Fruit fly (Drosophila melanogaster): ENCODE measurements around the gene nero.

The nero gene

dm6 chr3R:31709142-31709541 is 38.2 kb downstream of the nero start (continued):
- TF ChIP-seq ATbp (GFP tag; optimal IDR thresholded peaks at IDR 0.05) (peak; percentile 1), Xrp1 (GFP tag; IDR thresholded peaks at IDR 0.05) (peak; percentile 38; the same call in 1 of the 2 replicates), CG14050 (GFP tag; IDR thresholded peaks at IDR 0.05) (0 out of 3 replicates have a peak, but pooled peaks have one; percentile 37), rib (GFP tag; IDR thresholded peaks at IDR 0.05) (no peak), Mes4 (GFP tag; optimal IDR thresholded peaks at IDR 0.05) (peak; percentile 12), Lim3 (GFP tag; IDR thresholded peaks at IDR 0.05) (no peak), CG32772 (GFP tag; IDR thresholded peaks at IDR 0.05) (peak; percentile 38; the same call in 1 of the 2 replicates), D (optimal IDR thresholded peaks at IDR 0.05) (no peak), D (GFP tag; optimal IDR thresholded peaks at IDR 0.05) (peak; percentile 14), HHEX (GFP tag; optimal IDR thresholded peaks at IDR 0.05) (peak; percentile 36), gem (tag; optimal IDR thresholded peaks at IDR 0.05) (peak; percentile 39), sisA (GFP tag; IDR thresholded peaks at IDR 0.05) (peak; percentile 51; the same call in 1 of the 2 replicates), Optix (GFP tag; IDR thresholded peaks at IDR 0.05) (0 out of 3 replicates have a peak, but pooled peaks have one; percentile 20), CG1024 (GFP tag; IDR thresholded peaks at IDR 0.05) (peak; percentile 15; the same call in 1 of the 2 replicates), otp (GFP tag; IDR thresholded peaks at IDR 0.05) (0 out of 3 replicates have a peak, but pooled peaks have one; percentile 25), CG4730 (GFP tag; IDR thresholded peaks at IDR 0.05) (0 out of 2 replicates have a peak, but pooled peaks have one; percentile 4), lola (GFP tag; optimal IDR thresholded peaks at IDR 0.05) (no peak), GATAe (GFP tag; conservative IDR thresholded peaks at IDR 0.05) (no peak), dpn (GFP tag; optimal IDR thresholded peaks at IDR 0.05) (peak in 1 of 2 experiments; percentile 27), CG2678 (tag; optimal IDR thresholded peaks at IDR 0.05) (peak; percentile 37), ind (GFP tag; optimal IDR thresholded peaks at IDR 0.05) (peak; percentile 19), Rfx (GFP tag; IDR thresholded peaks at IDR 0.05) (peak; percentile 53; the same call in 1 of the 2 replicates), CG10543 (GFP tag; optimal IDR thresholded peaks at IDR 0.05) (peak; percentile 16), CG15269 (tag; optimal IDR thresholded peaks at IDR 0.05) (peak; percentile 16), ase (GFP tag; IDR thresholded peaks at IDR 0.05) (peak; percentile 34; the same call in 1 of the 3 replicates), CG10979 (tag; optimal IDR thresholded peaks at IDR 0.05) (peak; percentile 5), CG43689 (GFP tag; IDR thresholded peaks at IDR 0.05) (no peak), lmd (GFP tag; IDR thresholded peaks at IDR 0.05) (peak; percentile 46; the same call in 1 of the 2 replicates), CG10366 (GFP tag; IDR thresholded peaks at IDR 0.05) (peak; percentile 54), unpg (GFP tag; optimal IDR thresholded peaks at IDR 0.05) (no peak), kah (GFP tag; optimal IDR thresholded peaks at IDR 0.05) (no peak), Med (GFP tag) (peak; percentile 19), Gug (GFP tag; IDR thresholded peaks at IDR 0.05) (0 out of 4 replicates have a peak, but pooled peaks have one; percentile 4), ci (GFP tag; IDR thresholded peaks at IDR 0.05) (peak; percentile 65; the same call in 1 of the 3 replicates), gsb-n (tag; optimal IDR thresholded peaks at IDR 0.05) (no peak), CG4820 (GFP tag; optimal IDR thresholded peaks at IDR 0.05) (peak; percentile 10), Meics (GFP tag; optimal IDR thresholded peaks at IDR 0.05) (peak; percentile 30), ham (GFP tag; IDR thresholded peaks at IDR 0.05) (no peak), nom (GFP tag; optimal IDR thresholded peaks at IDR 0.05) (no peak), ranshi (GFP tag; IDR thresholded peaks at IDR 0.05) (peak; percentile 39; the same call in 1 of the 2 replicates), caup (GFP tag; optimal IDR thresholded peaks at IDR 0.05; ENCODE audit: severe bottlenecking) (peak; percentile 13), sr (GFP tag; IDR thresholded peaks at IDR 0.05) (peak; percentile 69; the same call in 2 of the 3 replicates), ftz-f1 (GFP tag; optimal IDR thresholded peaks at IDR 0.05) (peak; percentile 22), bsh (GFP tag; optimal IDR thresholded peaks at IDR 0.05) (peak; percentile 13 to 40), Ptx1 (GFP tag; IDR thresholded peaks at IDR 0.05) (peak; percentile 68), Antp (GFP tag; optimal IDR thresholded peaks at IDR 0.05) (peak; percentile 6), ato (GFP tag; IDR thresholded peaks at IDR 0.05; ENCODE audit: partially characterized antibody) (no peak), ttk (GFP tag; IDR thresholded peaks at IDR 0.05) (peak; percentile 62; the same call in 1 of the 2 replicates), sens (GFP tag) (peak; percentile 84), dmrt99B (tag; optimal IDR thresholded peaks at IDR 0.05) (peak; percentile 54)
